Worm (Caenorhabditis elegans) whole organism, L2 larva: ENCODE measurements around the gene gpcp-1.

Experiments used
- lin-39 ChIP-seq: fragments of 150-350 bp; optimal IDR thresholded peaks from 2 replicates; lab custom pipeline; 2014; ENCODE audit warnings: missing biosample characterization, missing genetic modification reagents, missing genetic modification characterization
- mdl-1 ChIP-seq, 2 experiments: fragments of 150-350 bp in 1 of 2; sonication (generic microtip) in 1 of 2; optimal IDR thresholded peaks; 2 replicates each; lab custom pipeline; 2017; ENCODE audit warnings: missing biosample characterization in 2 of 2, missing genetic modification characterization in 2 of 2
- nhr-237 ChIP-seq: fragments of 150-350 bp; optimal IDR thresholded peaks from 2 replicates; lab custom pipeline; 2014; ENCODE audit warnings: missing biosample characterization, missing genetic modification characterization
- sma-9 ChIP-seq, 2 experiments: fragments of 150-350 bp in 1 of 2; sonication (generic microtip) in 1 of 2; optimal IDR thresholded peaks; 2 replicates each; lab custom pipeline; 2014 to 2016; ENCODE audit warnings: missing genetic modification characterization in 2 of 2, mild to moderate bottlenecking in 1 of 2, missing biosample characterization in 1 of 2, missing compliant biosample characterization in 1 of 2, missing genetic modification reagents in 1 of 2, moderate library complexity in 1 of 2
- snpc-4 ChIP-seq: fragments of 150-350 bp; optimal IDR thresholded peaks from 2 replicates; lab custom pipeline; 2014; ENCODE audit warnings: missing biosample characterization, missing genetic modification characterization

ce11 chrX:3094304-3094703, 16.1 kb downstream of the gpcp-1 start, which contains the start of gene wrt-2:
- no peak for TF ChIP-seq nhr-237 (tag; lab: Kevin White, UChicago)
- no peak for TF ChIP-seq mdl-1 (tag; optimal IDR thresholded peaks at IDR 0.05; lab: Kevin White, UChicago)
- no peak for TF ChIP-seq sma-9 (GFP tag; optimal IDR thresholded peaks at IDR 0.05; lab: Kevin White, UChicago)
- no peak for TF ChIP-seq sma-9 (tag; optimal IDR thresholded peaks at IDR 0.05; lab: Kevin White, UChicago)
- no peak for TF ChIP-seq lin-39 (tag; lab: Kevin White, UChicago)
- no peak for TF ChIP-seq snpc-4 (tag; lab: Kevin White, UChicago)
